Worm (Caenorhabditis elegans): ENCODE measurements around the gene C05D12.4.

DNA sequence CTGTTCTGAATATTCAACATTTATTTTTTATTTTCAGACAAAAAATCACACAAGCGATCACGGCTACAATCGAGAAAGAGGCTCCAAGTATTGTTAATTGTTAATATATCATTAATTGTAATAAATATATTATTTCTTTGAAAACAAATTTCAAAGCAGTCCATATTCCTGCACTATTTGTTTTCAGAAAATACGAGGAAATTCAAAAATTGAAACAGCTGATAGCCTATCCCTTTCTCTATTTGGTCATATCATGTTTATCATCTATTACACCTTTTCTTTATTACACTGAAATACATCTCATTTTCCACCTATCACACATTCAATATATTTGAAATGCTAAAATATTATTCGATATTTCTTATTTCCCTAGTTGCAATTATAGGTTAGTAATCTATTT lies 13.3 kb downstream of the C05D12.4 start, which contains the start of gene W02B12.13:
- TF ChIP-seq ceh-82 (tag; optimal IDR thresholded peaks at IDR 0.05) (no peak), pha-4 (tag; optimal IDR thresholded peaks at IDR 0.05) (no peak)
